Fruit fly (Drosophila melanogaster) S2 (cell line): ENCODE measurements around the gene LManII.

Experiments
- CG8478 ChIP-seq: fragments of >200 bp; optimal IDR thresholded peaks from 2 replicates; lab custom pipeline; 2018
- CTCF ChIP-seq, 2 experiments: fragments of >200 bp; optimal IDR thresholded peaks; 2 replicates each; lab custom pipeline; 2018

- TF ChIP-seq CG8478 (lab: Kevin White, UChicago), result no peak
- TF ChIP-seq CTCF (optimal IDR thresholded peaks at IDR 0.05; lab: Kevin White, UChicago), result no peak
Observed at dm6 chr2L:10510843-10511242, 53.4 kb downstream of the LManII start.
